Worm (Caenorhabditis elegans) whole organism, dauer: Measurements from ENCODE around the gene dop-3.

Experiments used
- unc-62 ChIP-seq: sonication (generic microtip); optimal IDR thresholded peaks from 2 replicates; lab custom pipeline; 2017; ENCODE audit warnings: missing biosample characterization, missing genetic modification reagents, missing genetic modification characterization

Gene dop-3

ce11 chrX:6569624-6570023 is at the start of gene dop-3:
dop-3 (minus strand) TSS chrX:6569724.
- TF ChIP-seq unc-62 (GFP tag; lab: Kevin White, UChicago) = no peak

- TF ChIP-seq unc-62 (GFP tag; lab: Kevin White, UChicago) = no peak
Measured at ce11 chrX:6618712-6619111, 49.2 kb upstream of the dop-3 start, which contains the start of gene kqt-1. kqt-1 (plus strand) TSS chrX:6619012.

ce11 chrX:6617622-6618021 is 48.1 kb upstream of the dop-3 start:
- no peak for TF ChIP-seq unc-62 (GFP tag; lab: Kevin White, UChicago)

- TF ChIP-seq unc-62 (GFP tag; lab: Kevin White, UChicago) = no peak
Measured at ce11 chrX:6613537-6613936, 44.0 kb upstream of the dop-3 start.

ce11 chrX:6609717-6610116 is 40.2 kb upstream of the dop-3 start, which contains the start of gene C25B8.8:
C25B8.8 (plus strand) TSS chrX:6610017.
- TF ChIP-seq unc-62 (GFP tag; lab: Kevin White, UChicago) = no peak

ce11 chrX:6609251-6609650 is 39.7 kb upstream of the dop-3 start:
- no peak for TF ChIP-seq unc-62 (GFP tag; lab: Kevin White, UChicago)

ce11 chrX:6607599-6607998 is 38.1 kb upstream of the dop-3 start:
- no peak for TF ChIP-seq unc-62 (GFP tag; lab: Kevin White, UChicago)

- no peak for TF ChIP-seq unc-62 (GFP tag; lab: Kevin White, UChicago)
Measured at ce11 chrX:6606991-6607390, 37.5 kb upstream of the dop-3 start, which contains the start of gene cpr-6. cpr-6 (plus strand) TSS chrX:6607207.

ce11 chrX:6603098-6603497 is 33.6 kb upstream of the dop-3 start, which contains the start of gene F23G4.1:
F23G4.1 (minus strand) TSS chrX:6603198.
- no peak for TF ChIP-seq unc-62 (GFP tag; lab: Kevin White, UChicago)

ce11 chrX:6601967-6602366 is 32.4 kb upstream of the dop-3 start:
- TF ChIP-seq unc-62 (GFP tag; lab: Kevin White, UChicago) = no peak

ce11 chrX:6598732-6599131 is 29.2 kb upstream of the dop-3 start, which contains the start of gene hic-1:
hic-1 (minus strand) TSS chrX:6598832.
- no peak for TF ChIP-seq unc-62 (GFP tag; lab: Kevin White, UChicago)

- TF ChIP-seq unc-62 (GFP tag; lab: Kevin White, UChicago) = no peak
Measured at ce11 chrX:6597089-6597488, 27.6 kb upstream of the dop-3 start, which contains the start of gene ttr-6. ttr-6 (minus strand) TSS chrX:6597121.

- TF ChIP-seq unc-62 (GFP tag; lab: Kevin White, UChicago) = no peak
Measured at ce11 chrX:6593178-6593786, 23.8 kb upstream of the dop-3 start.

ce11 chrX:6591674-6592073 is 22.1 kb upstream of the dop-3 start:
- TF ChIP-seq unc-62 (GFP tag; lab: Kevin White, UChicago) = no peak

ce11 chrX:6588495-6588894 is 19.0 kb upstream of the dop-3 start, which contains the start of gene fbxl-4:
fbxl-4 (plus strand) TSS chrX:6588795.
- TF ChIP-seq unc-62 (GFP tag; lab: Kevin White, UChicago) = no peak

- TF ChIP-seq unc-62 (GFP tag; lab: Kevin White, UChicago) = no peak
Measured at ce11 chrX:6583385-6583784, 13.9 kb upstream of the dop-3 start.

- TF ChIP-seq unc-62 (GFP tag; lab: Kevin White, UChicago) = no peak
Measured at ce11 chrX:6575992-6576391, 6.5 kb upstream of the dop-3 start.
